Worm (Caenorhabditis elegans): ENCODE data around the gene Y47D3A.1.

The Y47D3A.1 gene

DNA sequence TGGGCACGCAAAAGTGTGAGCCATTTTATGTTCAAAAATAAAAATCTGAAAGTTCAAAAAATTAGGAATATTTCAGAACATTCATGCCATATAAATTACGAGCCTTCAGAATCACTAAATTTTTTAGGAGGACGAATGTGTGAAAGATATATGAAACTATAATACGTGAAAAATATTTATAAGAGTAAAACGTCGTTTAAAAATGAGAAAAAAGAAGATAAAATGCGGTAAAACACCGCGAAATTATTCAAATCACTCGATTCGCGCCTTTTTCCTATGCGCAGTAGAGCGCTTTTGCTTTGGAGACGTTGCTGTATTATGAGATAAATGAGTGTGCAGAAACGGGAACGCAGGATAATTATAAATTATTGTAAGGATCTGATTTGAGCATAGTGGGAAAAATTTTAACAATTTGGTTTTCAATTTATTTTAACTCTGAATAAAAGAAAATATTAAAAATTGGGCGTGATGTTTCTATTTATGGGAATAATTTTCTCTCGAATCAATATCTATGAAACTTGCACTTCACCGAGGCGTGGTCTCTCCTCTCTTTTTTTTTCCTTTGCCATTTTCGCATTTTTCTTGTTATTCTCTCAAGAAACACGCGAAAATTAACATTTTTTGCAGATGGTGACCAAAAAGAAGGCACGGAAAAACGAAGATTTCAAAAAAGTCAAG is 22.3 kb downstream of the Y47D3A.1 start, which contains the start of the genes sup-35 and Y48A6C.4 (continued):
- TF ChIP-seq ztf-11 (tag; optimal IDR thresholded peaks at IDR 0.05), result peak in 1 of 2 experiments; percentile 95
- TF ChIP-seq irx-1 (tag; optimal IDR thresholded peaks at IDR 0.05), result peak; percentile 53
- TF ChIP-seq hlh-17 (GFP tag; optimal IDR thresholded peaks at IDR 0.05; ENCODE audit: borderline replicate concordance), result no peak
- TF ChIP-seq efl-3 (GFP tag; optimal IDR thresholded peaks at IDR 0.05), result peak; percentile 63
- TF ChIP-seq snu-23 (GFP tag; optimal IDR thresholded peaks at IDR 0.05), result peak; percentile 96
- peak in 2 of 6 experiments; percentile 47 to 56 for TF ChIP-seq elt-3 (tag; optimal IDR thresholded peaks at IDR 0.05)

DNA sequence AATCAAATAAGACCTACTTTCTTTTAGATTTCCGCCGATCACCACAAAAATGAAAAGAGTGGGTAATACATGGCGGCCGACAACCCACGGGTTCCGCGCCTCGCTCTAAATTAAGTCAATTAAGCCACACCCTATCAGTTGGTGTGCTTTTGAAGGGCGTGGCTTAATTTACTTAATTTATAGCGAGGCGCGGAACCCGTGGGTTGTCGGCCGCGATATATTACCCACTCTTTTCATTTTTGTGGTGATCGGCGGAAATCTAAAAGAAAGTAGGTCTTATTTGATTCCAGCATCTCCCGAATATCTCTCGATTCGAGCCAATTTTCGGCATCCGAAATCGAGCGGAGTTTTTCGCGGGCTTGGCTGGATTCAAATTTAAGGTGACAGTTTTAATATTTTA is 23.5 kb downstream of the Y47D3A.1 start:
- peak; percentile 29 for TF ChIP-seq nhr-90 (tag; optimal IDR thresholded peaks at IDR 0.05; ENCODE audit: poor library complexity)
- TF ChIP-seq nhr-19 (GFP tag; conservative IDR thresholded peaks at IDR 0.05), result peak; percentile 38

DNA sequence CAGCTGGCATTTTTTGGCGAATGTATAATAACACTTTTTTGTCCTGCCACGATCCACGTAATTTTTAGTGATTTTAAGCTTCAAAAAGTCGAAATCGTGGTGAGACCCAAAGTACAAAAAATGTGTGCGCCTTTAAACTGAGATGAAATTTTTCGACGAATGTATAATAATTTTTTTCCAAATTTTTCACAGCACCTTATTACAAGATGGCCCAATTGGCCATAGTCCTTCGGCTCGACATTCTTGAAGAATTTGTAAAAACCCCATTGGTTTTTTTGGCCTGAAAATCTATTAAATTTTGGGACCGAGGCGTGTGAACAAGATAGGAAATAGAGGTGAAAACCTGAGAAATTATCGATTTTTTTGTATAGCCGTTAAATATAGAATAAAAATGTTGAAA is 25.7 kb downstream of the Y47D3A.1 start:
- TF ChIP-seq alr-1 (tag; optimal IDR thresholded peaks at IDR 0.05; ENCODE audit: borderline replicate concordance) (peak; percentile 82), elt-3 (tag; optimal IDR thresholded peaks at IDR 0.05) (no peak)

DNA sequence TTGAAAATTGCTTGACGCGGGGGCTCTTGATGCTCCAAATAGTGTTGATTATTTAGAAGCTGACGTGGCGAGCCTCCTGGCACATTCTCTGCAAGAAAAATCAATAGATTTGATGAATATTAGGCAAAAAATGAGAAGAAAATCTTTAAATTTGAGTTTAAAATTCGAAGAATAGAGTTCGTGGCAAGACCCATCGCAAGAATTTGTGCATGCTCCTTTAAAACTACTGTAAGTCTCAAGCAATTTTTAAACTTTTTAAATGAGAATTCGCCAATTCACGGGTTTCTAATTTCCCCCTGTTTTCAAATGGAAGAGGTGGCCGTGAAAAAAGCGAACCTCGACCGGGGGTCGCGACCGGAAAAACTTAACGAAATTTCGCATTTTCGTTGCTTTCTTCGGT is 27.8 kb downstream of the Y47D3A.1 start:
- TF ChIP-seq C04F5.9 (tag; optimal IDR thresholded peaks at IDR 0.05) (no peak), C16A3.4 (tag; optimal IDR thresholded peaks at IDR 0.05) (no peak), aha-1 (tag; optimal IDR thresholded peaks at IDR 0.05) (no peak), ets-5 (GFP tag; IDR thresholded peaks at IDR 0.05) (no peak), mef-2 (tag; optimal IDR thresholded peaks at IDR 0.05) (no peak)

DNA sequence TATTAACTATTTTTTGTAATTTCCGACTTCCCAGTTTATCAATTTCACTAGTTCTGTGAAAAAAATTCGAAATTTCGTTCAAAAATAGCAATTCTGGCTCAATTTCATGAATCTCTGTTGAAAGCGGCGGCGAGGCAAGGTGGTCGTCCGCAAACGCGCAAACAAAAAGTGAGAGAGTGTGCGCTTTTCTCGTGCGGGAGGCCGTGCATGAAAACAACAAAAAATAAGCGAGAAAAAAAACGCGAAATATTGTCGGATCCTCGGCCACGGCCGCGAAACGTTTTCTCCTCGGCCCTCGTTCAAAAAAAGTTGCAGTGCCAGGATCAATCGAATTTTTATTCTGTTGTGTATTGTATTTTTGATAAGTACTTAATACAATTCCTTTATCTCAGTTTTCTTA is 28.9 kb downstream of the Y47D3A.1 start:
- TF ChIP-seq ama-1 (optimal IDR thresholded peaks at IDR 0.05) (no peak), fkh-4 (tag; optimal IDR thresholded peaks at IDR 0.05; ENCODE audit: borderline replicate concordance) (peak; percentile 33), unc-86 (tag; optimal IDR thresholded peaks at IDR 0.05) (peak; percentile 46), ets-5 (GFP tag; IDR thresholded peaks at IDR 0.05) (no peak), ces-1 (GFP tag; optimal IDR thresholded peaks at IDR 0.05) (no peak), aha-1 (tag; optimal IDR thresholded peaks at IDR 0.05) (no peak), ceh-63 (GFP tag; optimal IDR thresholded peaks at IDR 0.05) (no peak), isw-1 (GFP tag; IDR thresholded peaks at IDR 0.05) (peak; percentile 59), nhr-84 (tag; optimal IDR thresholded peaks at IDR 0.05) (no peak), swsn-7 (tag; optimal IDR thresholded peaks at IDR 0.05) (peak; percentile 63), snpc-4 (tag; optimal IDR thresholded peaks at IDR 0.05) (no peak), mdl-1 (tag; optimal IDR thresholded peaks at IDR 0.05) (no peak), hpl-2 (GFP tag; optimal IDR thresholded peaks at IDR 0.05) (no peak), nhr-28 (tag; optimal IDR thresholded peaks at IDR 0.05) (no peak), nhr-20 (tag; optimal IDR thresholded peaks at IDR 0.05) (peak; percentile 65), egl-27 (tag; optimal IDR thresholded peaks at IDR 0.05) (no peak), ceh-8 (GFP tag; optimal IDR thresholded peaks at IDR 0.05) (peak; percentile 36), C04F5.9 (tag; optimal IDR thresholded peaks at IDR 0.05) (peak; percentile 50), nhr-12 (tag; optimal IDR thresholded peaks at IDR 0.05) (no peak), fkh-10 (GFP tag; optimal IDR thresholded peaks at IDR 0.05) (no peak), ceh-90 (tag; optimal IDR thresholded peaks at IDR 0.05) (peak; percentile 75), mep-1 (tag; optimal IDR thresholded peaks at IDR 0.05) (peak; percentile 38), nhr-71 (tag; optimal IDR thresholded peaks at IDR 0.05) (peak; percentile 77), aly-2 (tag; optimal IDR thresholded peaks at IDR 0.05) (no peak), lin-35 (GFP tag; optimal IDR thresholded peaks at IDR 0.05) (peak; percentile 32 to 59), snu-23 (GFP tag; optimal IDR thresholded peaks at IDR 0.05) (peak; percentile 61), pax-3 (tag; optimal IDR thresholded peaks at IDR 0.05) (peak; percentile 52), egl-13 (tag; optimal IDR thresholded peaks at IDR 0.05) (peak; percentile 59), C16A3.4 (tag; optimal IDR thresholded peaks at IDR 0.05) (no peak), unc-62 (GFP tag; optimal IDR thresholded peaks at IDR 0.05) (no peak), vab-15 (tag; optimal IDR thresholded peaks at IDR 0.05) (no peak), sptf-1 (tag; optimal IDR thresholded peaks at IDR 0.05) (no peak), irx-1 (tag; optimal IDR thresholded peaks at IDR 0.05) (peak; percentile 67), sup-37 (GFP tag; optimal IDR thresholded peaks at IDR 0.05) (no peak), F16B12.6 (tag; optimal IDR thresholded peaks at IDR 0.05) (no peak), nhr-237 (tag; optimal IDR thresholded peaks at IDR 0.05) (no peak)

Data from whole organism, L1 larva.